Worm (Caenorhabditis elegans) whole organism, mixed stage, embryonic: Measurements from ENCODE around the gene par-2.

Source experiments
- M03D4.4 ChIP-seq: sonication (generic microtip); optimal IDR thresholded peaks from 2 replicates; lab custom pipeline; 2017; ENCODE audit warnings: mild to moderate bottlenecking, missing genetic modification characterization, missing compliant biosample characterization
- bed-3 ChIP-seq: fragments of 200-800 bp; sonication (Bioruptor generic); optimal IDR thresholded peaks from 3 replicates; lab custom pipeline; 2018; ENCODE audit warnings: mild to moderate bottlenecking, missing genetic modification characterization, moderate library complexity, missing compliant biosample characterization
- blmp-1 ChIP-seq: fragments of 150-350 bp; optimal IDR thresholded peaks from 2 replicates; lab custom pipeline; 2014; ENCODE audit warnings: missing biosample characterization, missing genetic modification characterization
- ceh-39 ChIP-seq: fragments of 150-350 bp; optimal IDR thresholded peaks from 2 replicates; lab custom pipeline; 2014; ENCODE audit warnings: missing biosample characterization, missing genetic modification characterization
- ceh-43 ChIP-seq: fragments of 200-800 bp; sonication (Bioruptor generic); optimal IDR thresholded peaks from 2 replicates; lab custom pipeline; 2018; ENCODE audit warnings: mild to moderate bottlenecking, missing genetic modification characterization, moderate library complexity, missing compliant biosample characterization
- ceh-83 ChIP-seq: fragments of 200-800 bp; sonication (Bioruptor generic); optimal IDR thresholded peaks from 2 replicates; lab custom pipeline; 2018; ENCODE audit warnings: mild to moderate bottlenecking, missing genetic modification characterization, missing compliant biosample characterization
- ces-1 ChIP-seq: fragments of 150-350 bp; optimal IDR thresholded peaks from 2 replicates; lab custom pipeline; 2014; ENCODE audit warnings: missing biosample characterization, missing genetic modification reagents, missing genetic modification characterization
- cnd-1 ChIP-seq: fragments of 200-800 bp; sonication (Bioruptor generic); optimal IDR thresholded peaks from 2 replicates; lab custom pipeline; 2018; ENCODE audit warnings: mild to moderate bottlenecking, missing genetic modification characterization, missing compliant biosample characterization
- drap-1 ChIP-seq: fragments of 200-800 bp; sonication (Bioruptor generic); optimal IDR thresholded peaks from 3 replicates; lab custom pipeline; 2018; ENCODE audit warnings: mild to moderate bottlenecking, missing genetic modification characterization, missing compliant biosample characterization
- elt-1 ChIP-seq: sonication (generic microtip); optimal IDR thresholded peaks from 2 replicates; lab custom pipeline; 2017; ENCODE audit warnings: missing genetic modification characterization, mild to moderate bottlenecking, missing compliant biosample characterization, antibody characterized with exemption, moderate library complexity, borderline replicate concordance; ENCODE audit not compliant: insufficient read depth
- elt-3 ChIP-seq: fragments of 150-350 bp; optimal IDR thresholded peaks from 2 replicates; lab custom pipeline; 2014; ENCODE audit warnings: missing biosample characterization, missing genetic modification characterization
- flh-1 ChIP-seq: fragments of 200-800 bp; sonication (Bioruptor generic); optimal IDR thresholded peaks from 2 replicates; lab custom pipeline; 2018; ENCODE audit warnings: mild to moderate bottlenecking, missing genetic modification characterization, moderate library complexity, missing compliant biosample characterization
- ham-2 ChIP-seq: fragments of 200-800 bp; sonication (Bioruptor generic); optimal IDR thresholded peaks from 2 replicates; lab custom pipeline; 2018; ENCODE audit warnings: mild to moderate bottlenecking, missing genetic modification characterization, missing compliant biosample characterization
- hlh-1 ChIP-seq: fragments of 150-350 bp; optimal IDR thresholded peaks from 2 replicates; lab custom pipeline; 2014; ENCODE audit warnings: missing biosample characterization, missing genetic modification reagents, missing genetic modification characterization
- lin-13 ChIP-seq: fragments of 150-350 bp; optimal IDR thresholded peaks from 2 replicates; lab custom pipeline; 2014; ENCODE audit warnings: missing biosample characterization, missing genetic modification characterization
- lin-32 ChIP-seq: fragments of 200-800 bp; sonication (Bioruptor generic); optimal IDR thresholded peaks from 2 replicates; lab custom pipeline; 2018; ENCODE audit warnings: mild to moderate bottlenecking, missing genetic modification characterization, missing compliant biosample characterization
- lsy-2 ChIP-seq: fragments of 150-350 bp; optimal IDR thresholded peaks from 2 replicates; lab custom pipeline; 2014; ENCODE audit warnings: missing biosample characterization, missing genetic modification characterization
- mab-5 ChIP-seq: fragments of 150-350 bp; optimal IDR thresholded peaks from 2 replicates; lab custom pipeline; 2014; ENCODE audit warnings: missing biosample characterization, missing genetic modification characterization
- mep-1 ChIP-seq: fragments of 150-350 bp; optimal IDR thresholded peaks from 2 replicates; lab custom pipeline; 2017; ENCODE audit warnings: missing biosample characterization, missing genetic modification reagents, missing genetic modification characterization, inconsistent platforms
- mls-2 ChIP-seq: sonication (generic microtip); optimal IDR thresholded peaks from 2 replicates; lab custom pipeline; 2016; ENCODE audit warnings: mild to moderate bottlenecking, missing genetic modification characterization, moderate library complexity, missing compliant biosample characterization
- nhr-12 ChIP-seq: fragments of 150-350 bp; optimal IDR thresholded peaks from 2 replicates; lab custom pipeline; 2014; ENCODE audit warnings: missing biosample characterization, missing genetic modification characterization
- nhr-2 ChIP-seq: fragments of 150-350 bp; optimal IDR thresholded peaks from 2 replicates; lab custom pipeline; 2014; ENCODE audit warnings: missing biosample characterization, missing genetic modification characterization
- nhr-237 ChIP-seq: fragments of 150-350 bp; optimal IDR thresholded peaks from 2 replicates; lab custom pipeline; 2014; ENCODE audit warnings: missing biosample characterization, missing genetic modification characterization
- nhr-28 ChIP-seq: fragments of 150-350 bp; optimal IDR thresholded peaks from 2 replicates; lab custom pipeline; 2014; ENCODE audit warnings: missing biosample characterization, missing genetic modification characterization
- nhr-76 ChIP-seq: sonication (generic microtip); optimal IDR thresholded peaks from 2 replicates; lab custom pipeline; 2017; ENCODE audit warnings: missing biosample characterization, missing genetic modification characterization
- pha-4 ChIP-seq: fragments of 150-350 bp; optimal IDR thresholded peaks from 2 replicates; lab custom pipeline; 2018; ENCODE audit warnings: missing biosample characterization, missing genetic modification reagents, missing genetic modification characterization
- sem-2 ChIP-seq: fragments of 200-800 bp; sonication (Bioruptor generic); optimal IDR thresholded peaks from 2 replicates; lab custom pipeline; 2018; ENCODE audit warnings: mild to moderate bottlenecking, missing genetic modification characterization, missing compliant biosample characterization
- snpc-4 ChIP-seq: fragments of 150-350 bp; optimal IDR thresholded peaks from 2 replicates; lab custom pipeline; 2014; ENCODE audit warnings: missing biosample characterization, missing genetic modification characterization
- sptf-1 ChIP-seq: sonication (generic microtip); optimal IDR thresholded peaks from 2 replicates; lab custom pipeline; 2017; ENCODE audit warnings: mild to moderate bottlenecking, missing genetic modification characterization, moderate library complexity, missing compliant biosample characterization
- tbx-8 ChIP-seq: fragments of 200-800 bp; sonication (Bioruptor generic); optimal IDR thresholded peaks from 2 replicates; lab custom pipeline; 2018; ENCODE audit warnings: mild to moderate bottlenecking, missing genetic modification characterization, moderate library complexity, missing compliant biosample characterization
- unc-120 ChIP-seq: sonication (generic microtip); optimal IDR thresholded peaks from 2 replicates; lab custom pipeline; 2017; ENCODE audit warnings: missing genetic modification characterization, missing compliant biosample characterization; ENCODE audit not compliant: poor library complexity, severe bottlenecking
- unc-39 ChIP-seq: fragments of 150-350 bp; optimal IDR thresholded peaks from 2 replicates; lab custom pipeline; 2014; ENCODE audit warnings: missing biosample characterization, missing genetic modification characterization
- unc-62 ChIP-seq: fragments of 150-350 bp; optimal IDR thresholded peaks from 2 replicates; lab custom pipeline; 2014; ENCODE audit warnings: missing biosample characterization, missing genetic modification reagents, missing genetic modification characterization
- zip-8 ChIP-seq: fragments of 150-350 bp; optimal IDR thresholded peaks from 2 replicates; lab custom pipeline; 2014; ENCODE audit warnings: missing biosample characterization, missing genetic modification characterization
- ztf-11 ChIP-seq: fragments of 150-350 bp; optimal IDR thresholded peaks from 2 replicates; lab custom pipeline; 2014; ENCODE audit warnings: missing biosample characterization, missing genetic modification characterization

The par-2 gene

ce11 chrIII:1122239-1122638, 41.0 kb downstream of the par-2 start:
- TF ChIP-seq cnd-1 (tag; lab: Kevin White, UChicago) (peak; percentile 68), lin-13 (no peak), nhr-12 (tag; lab: Kevin White, UChicago) (no peak), lsy-2 (tag; lab: Kevin White, UChicago) (no peak), mls-2 (tag; lab: Kevin White, UChicago) (peak; percentile 72), ceh-43 (GFP tag; lab: Kevin White, UChicago) (peak; percentile 37), ceh-83 (peak; percentile 60), mep-1 (no peak), drap-1 (GFP tag; lab: Kevin White, UChicago) (peak; percentile 78), elt-3 (tag; lab: Kevin White, UChicago) (no peak), ceh-39 (no peak), mab-5 (tag; lab: Kevin White, UChicago) (no peak), flh-1 (GFP tag; lab: Kevin White, UChicago) (peak; percentile 41), nhr-2 (tag; lab: Kevin White, UChicago) (no peak), nhr-28 (no peak), tbx-8 (GFP tag; lab: Kevin White, UChicago) (no peak), unc-39 (tag; lab: Kevin White, UChicago) (no peak), ztf-11 (no peak), blmp-1 (tag; lab: Kevin White, UChicago) (no peak), ces-1 (GFP tag; lab: Kevin White, UChicago) (no peak), sptf-1 (peak; percentile 80), zip-8 (no peak), snpc-4 (tag; lab: Kevin White, UChicago) (no peak), pha-4 (tag; lab: Kevin White, UChicago) (no peak), sem-2 (peak; percentile 62), bed-3 (GFP tag; lab: Kevin White, UChicago) (peak; percentile 57), lin-32 (GFP tag; lab: Kevin White, UChicago) (peak; percentile 59), unc-120 (no peak), elt-1 (no peak), nhr-237 (tag; lab: Kevin White, UChicago) (no peak), hlh-1 (tag; lab: Kevin White, UChicago) (no peak), M03D4.4 (tag; lab: Kevin White, UChicago) (peak; percentile 68), ham-2 (peak; percentile 29), unc-62 (GFP tag; lab: Kevin White, UChicago) (no peak), nhr-76 (tag; lab: Kevin White, UChicago) (no peak)

DNA sequence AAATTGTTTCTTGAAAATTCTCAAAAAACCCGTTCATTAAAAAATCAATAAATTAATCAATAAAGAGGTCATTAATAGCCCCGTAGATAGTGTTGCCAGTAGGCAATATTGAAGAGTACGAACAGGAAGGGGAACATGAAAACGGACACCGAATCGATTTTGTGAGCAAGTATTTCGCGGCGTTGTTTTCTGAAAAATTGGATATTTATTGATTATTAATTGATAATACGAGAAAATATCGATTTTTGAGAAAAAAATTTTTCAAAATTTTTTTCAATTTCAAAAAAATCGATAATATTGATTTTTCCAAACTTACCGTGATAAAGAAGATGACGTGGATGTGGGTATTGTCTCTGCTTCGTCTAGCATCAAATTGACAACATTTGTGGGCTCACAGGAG, 44.3 kb downstream of the par-2 start:
- TF ChIP-seq mep-1 = no peak

- TF ChIP-seq pha-4 (tag; lab: Kevin White, UChicago) (no peak), ces-1 (GFP tag; lab: Kevin White, UChicago) (peak; percentile 84), lsy-2 (tag; lab: Kevin White, UChicago) (no peak)
Measured at ce11 chrIII:1131532-1131931, 50.3 kb downstream of the par-2 start.

DNA sequence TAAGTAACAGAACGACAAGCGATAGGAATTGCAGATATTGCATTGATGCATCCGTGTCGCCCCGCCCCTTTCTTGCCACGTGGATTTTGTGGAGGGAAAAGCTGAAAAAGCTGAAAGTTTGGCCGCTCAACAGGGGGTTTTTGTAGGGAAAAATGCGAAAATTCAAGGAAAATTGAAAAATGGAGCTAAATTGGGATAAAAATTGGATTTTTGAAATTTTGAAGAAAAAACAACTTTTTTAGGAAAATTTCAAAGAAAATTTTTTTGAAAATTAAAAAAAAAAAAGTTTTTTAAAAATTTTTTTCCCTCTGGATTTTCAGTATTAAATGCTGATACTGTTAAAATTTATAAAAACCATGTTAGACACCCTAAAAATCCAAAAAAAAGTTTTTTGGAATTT, 54.7 kb downstream of the par-2 start, which contains the start of gene lgc-46:
TSS of gene lgc-46 (minus strand) at position 101 of the 400 bp plus-strand sequence.
- no peak for TF ChIP-seq sem-2
- TF ChIP-seq bed-3 (GFP tag; lab: Kevin White, UChicago) = no peak
- no peak for TF ChIP-seq unc-62 (GFP tag; lab: Kevin White, UChicago)
- no peak for TF ChIP-seq mep-1
- no peak for TF ChIP-seq elt-1
- no peak for TF ChIP-seq nhr-2 (tag; lab: Kevin White, UChicago)
- TF ChIP-seq sptf-1 = no peak
- TF ChIP-seq nhr-12 (tag; lab: Kevin White, UChicago) = no peak
- TF ChIP-seq flh-1 (GFP tag; lab: Kevin White, UChicago) = no peak
- TF ChIP-seq snpc-4 (tag; lab: Kevin White, UChicago) = no peak
- TF ChIP-seq, all 35 proteins: peak for 0
